Fruit fly (Drosophila melanogaster) S2 (cell line): ENCODE data around the gene CG14132.

Experiments used
- CG8478 ChIP-seq: fragments of >200 bp; optimal IDR thresholded peaks from 2 replicates; lab custom pipeline; 2018
- CTCF ChIP-seq, 2 experiments: fragments of >200 bp; optimal IDR thresholded peaks; 2 replicates each; lab custom pipeline; 2018

dm6 chr3L:11695827-11696226, 19.3 kb downstream of the CG14132 start:
- TF ChIP-seq CG8478 (lab: Kevin White, UChicago) (no peak), CTCF (optimal IDR thresholded peaks at IDR 0.05; lab: Kevin White, UChicago) (no peak)
